Fruit fly (Drosophila melanogaster) whole organism, embryonic: Measurements from ENCODE around the gene dbr.
A peak's percentile ranks its signal among the peaks of the same experiment; 100 is the strongest.

Experiments used
- Adf1 ChIP-seq: fragments of 200-800 bp; sonication (Bioruptor generic); IDR thresholded peaks from 2 replicates; pipeline ENCODE4 v1.3.6; 2022; ENCODE audit warnings: missing biosample characterization, missing genetic modification characterization
- BEAF-32 ChIP-seq: fragments of 200-800 bp; sonication (Bioruptor generic); optimal IDR thresholded peaks from 3 replicates; lab custom pipeline; 2017; ENCODE audit warnings: missing biosample characterization, missing genetic modification characterization, mild to moderate bottlenecking, moderate library complexity, missing genetic modification reagents
- C15 ChIP-seq: fragments of 200-800 bp; sonication (Bioruptor generic); IDR thresholded peaks from 3 replicates; pipeline ENCODE4 v1.3.6; 2022; ENCODE audit warnings: missing biosample characterization, missing genetic modification characterization
- CG1024 ChIP-seq: fragments of 200-800 bp; sonication (Bioruptor generic); IDR thresholded peaks from 2 replicates; pipeline ENCODE4 v1.3.6; 2022; ENCODE audit warnings: missing biosample characterization, missing genetic modification characterization
- CG10431 ChIP-seq: fragments of 200-800 bp; sonication (Bioruptor generic); optimal IDR thresholded peaks from 3 replicates; lab custom pipeline; 2018; ENCODE audit warnings: missing biosample characterization, mild to moderate bottlenecking, missing genetic modification characterization
- CG11085 ChIP-seq: fragments of 200-800 bp; sonication (Bioruptor generic); IDR thresholded peaks from 2 replicates; pipeline ENCODE4 v1.3.6; 2022; ENCODE audit warnings: missing biosample characterization, missing genetic modification characterization
- CG12071 ChIP-seq: fragments of 200-800 bp; sonication (Bioruptor generic); optimal IDR thresholded peaks from 3 replicates; lab custom pipeline; 2018; ENCODE audit warnings: missing biosample characterization, mild to moderate bottlenecking, missing genetic modification characterization
- CG12236 ChIP-seq: fragments of 200-800 bp; sonication (Bioruptor generic); optimal IDR thresholded peaks from 2 replicates; lab custom pipeline; 2016; ENCODE audit warnings: missing biosample characterization, missing genetic modification characterization
- CG15073 ChIP-seq: fragments of 200-800 bp; sonication (Bioruptor generic); optimal IDR thresholded peaks from 2 replicates; lab custom pipeline; 2016; ENCODE audit warnings: missing biosample characterization, missing genetic modification characterization
- CG18262 ChIP-seq: fragments of 200-800 bp; optimal IDR thresholded peaks from 3 replicates; lab custom pipeline; 2019; ENCODE audit warnings: missing biosample characterization, mild to moderate bottlenecking, missing genetic modification characterization, moderate library complexity
- CG2199 ChIP-seq: fragments of 200-800 bp; sonication (Bioruptor generic); IDR thresholded peaks from 3 replicates; pipeline ENCODE4 v1.3.6; 2022; ENCODE audit warnings: missing biosample characterization, missing genetic modification characterization
- CG31224 ChIP-seq: fragments of 200-800 bp; sonication (Bioruptor generic); IDR thresholded peaks from 2 replicates; pipeline ENCODE4 v1.3.6; 2022; ENCODE audit warnings: missing biosample characterization, missing genetic modification characterization
- CG42726 ChIP-seq: fragments of 200-800 bp; sonication (Bioruptor generic); IDR thresholded peaks from 2 replicates; pipeline ENCODE4 v1.3.6; 2022; ENCODE audit warnings: missing biosample characterization, missing genetic modification characterization; ENCODE audit not compliant: partially characterized antibody
- CG4854 ChIP-seq: fragments of 200-800 bp; sonication (Bioruptor generic); optimal IDR thresholded peaks from 2 replicates; lab custom pipeline; 2016; ENCODE audit warnings: missing biosample characterization, missing genetic modification characterization, inconsistent platforms
- CG7745 ChIP-seq: fragments of 200-800 bp; sonication (Bioruptor generic); optimal IDR thresholded peaks from 2 replicates; lab custom pipeline; 2018; ENCODE audit warnings: missing biosample characterization, mild to moderate bottlenecking, missing genetic modification characterization, moderate library complexity
- CG8388 ChIP-seq: fragments of 200-800 bp; sonication (Bioruptor generic); optimal IDR thresholded peaks from 2 replicates; lab custom pipeline; 2019; ENCODE audit warnings: missing biosample characterization, mild to moderate bottlenecking, missing genetic modification characterization, moderate library complexity
- CG9876 ChIP-seq: fragments of 200-800 bp; sonication (Bioruptor generic); optimal IDR thresholded peaks from 2 replicates; lab custom pipeline; 2016; ENCODE audit warnings: missing biosample characterization, missing genetic modification characterization
- D19A ChIP-seq: fragments of 200-800 bp; optimal IDR thresholded peaks from 3 replicates; lab custom pipeline; 2019; ENCODE audit warnings: missing biosample characterization, mild to moderate bottlenecking, missing genetic modification characterization, moderate library complexity
- Gug ChIP-seq: fragments of 200-800 bp; sonication (Bioruptor generic); IDR thresholded peaks from 4 replicates; pipeline ENCODE4 v1.3.6; 2022; ENCODE audit warnings: missing biosample characterization, missing genetic modification characterization
- HLH4C ChIP-seq: fragments of 200-800 bp; sonication (Bioruptor generic); IDR thresholded peaks from 3 replicates; pipeline ENCODE4 v1.3.6; 2022; ENCODE audit warnings: missing biosample characterization, missing genetic modification characterization; ENCODE audit not compliant: partially characterized antibody
- HLHmδ ChIP-seq: fragments of 200-800 bp; sonication (Bioruptor generic); optimal IDR thresholded peaks from 2 replicates; lab custom pipeline; 2018; ENCODE audit warnings: missing biosample characterization, mild to moderate bottlenecking, missing genetic modification characterization, moderate library complexity
- MBD-R2 ChIP-seq: fragments of 200-800 bp; sonication (Bioruptor generic); IDR thresholded peaks from 2 replicates; pipeline ENCODE4 v1.3.6; 2022; ENCODE audit warnings: missing biosample characterization, missing genetic modification characterization
- MTF-1 ChIP-seq: fragments of 200-800 bp; sonication (Bioruptor generic); optimal IDR thresholded peaks from 2 replicates; lab custom pipeline; 2018; ENCODE audit warnings: missing biosample characterization, mild to moderate bottlenecking, missing genetic modification characterization, borderline replicate concordance
- NFAT ChIP-seq: fragments of 200-800 bp; sonication (Bioruptor generic); IDR thresholded peaks from 2 replicates; pipeline ENCODE4 v1.3.6; 2022; ENCODE audit warnings: missing biosample characterization, missing genetic modification characterization
- Nf-YC ChIP-seq: fragments of 200-800 bp; optimal IDR thresholded peaks from 3 replicates; lab custom pipeline; 2019; ENCODE audit warnings: missing biosample characterization, mild to moderate bottlenecking, missing genetic modification characterization, moderate library complexity
- Oaz ChIP-seq: fragments of 200-800 bp; sonication (Bioruptor generic); IDR thresholded peaks from 2 replicates; pipeline ENCODE4 v1.3.6; 2022; ENCODE audit warnings: missing biosample characterization, missing genetic modification characterization
- Ptx1 ChIP-seq: fragments of 200-800 bp; sonication (Bioruptor generic); IDR thresholded peaks from 2 replicates; pipeline ENCODE4 v1.3.6; 2022; ENCODE audit warnings: missing biosample characterization, missing genetic modification characterization
- Sry-δ ChIP-seq: fragments of 200-800 bp; sonication (Bioruptor generic); optimal IDR thresholded peaks from 2 replicates; lab custom pipeline; 2016; ENCODE audit warnings: missing biosample characterization, missing genetic modification characterization
- Ssrp ChIP-seq: fragments of 200-800 bp; sonication (Bioruptor generic); optimal IDR thresholded peaks from 2 replicates; lab custom pipeline; 2018; ENCODE audit warnings: missing biosample characterization, mild to moderate bottlenecking, missing genetic modification characterization, moderate library complexity
- aop ChIP-seq: fragments of 200-800 bp; sonication (Bioruptor generic); IDR thresholded peaks from 2 replicates; pipeline ENCODE4 v1.3.6; 2022; ENCODE audit warnings: missing biosample characterization, missing genetic modification characterization
- ap ChIP-seq: fragments of 200-800 bp; sonication (Bioruptor generic); IDR thresholded peaks from 2 replicates; pipeline ENCODE4 v1.3.6; 2022; ENCODE audit warnings: missing biosample characterization, missing genetic modification characterization
- caup ChIP-seq: fragments of 200-800 bp; sonication (Bioruptor generic); optimal IDR thresholded peaks from 3 replicates; lab custom pipeline; 2017; ENCODE audit warnings: missing biosample characterization, mild to moderate bottlenecking, missing genetic modification characterization, moderate library complexity; ENCODE audit not compliant: severe bottlenecking
- chif ChIP-seq, 2 experiments: fragments of 200-800 bp; sonication (Bioruptor generic); optimal IDR thresholded peaks; 3 replicates each; lab custom pipeline; 2016; ENCODE audit warnings: missing biosample characterization in 2 of 2, missing genetic modification characterization in 2 of 2
- disco-r ChIP-seq: fragments of 200-800 bp; sonication (Bioruptor generic); optimal IDR thresholded peaks from 2 replicates; lab custom pipeline; 2016; ENCODE audit warnings: missing biosample characterization, missing genetic modification characterization
- dm ChIP-seq: fragments of 200-800 bp; sonication (Bioruptor generic); optimal IDR thresholded peaks from 3 replicates; lab custom pipeline; 2016; ENCODE audit warnings: missing biosample characterization, missing genetic modification characterization
- gem ChIP-seq: fragments of 200-800 bp; sonication (Bioruptor generic); optimal IDR thresholded peaks from 2 replicates; lab custom pipeline; 2019; ENCODE audit warnings: missing biosample characterization, mild to moderate bottlenecking, missing genetic modification characterization, moderate library complexity
- her ChIP-seq: fragments of 200-800 bp; sonication (Bioruptor generic); optimal IDR thresholded peaks from 2 replicates; lab custom pipeline; 2016; ENCODE audit warnings: missing biosample characterization, missing genetic modification characterization
- hkb ChIP-seq, 2 experiments: fragments of 200-800 bp in 1 of 2; fragments of >200 bp in 1 of 2; sonication (Bioruptor generic) in 1 of 2; IDR thresholded peaks in 1 of 2; optimal IDR thresholded peaks in 1 of 2; 2 replicates each; pipeline versions ENCODE4 v1.3.6 to Lab custom; 2017 to 2022; ENCODE audit warnings: missing biosample characterization in 1 of 2, missing genetic modification characterization in 1 of 2
- kni ChIP-seq: fragments of 200-800 bp; sonication (Bioruptor generic); optimal IDR thresholded peaks from 3 replicates; lab custom pipeline; 2017; ENCODE audit warnings: mild to moderate bottlenecking, missing biosample characterization, missing genetic modification reagents, missing genetic modification characterization
- mirr ChIP-seq: fragments of 200-800 bp; sonication (Bioruptor generic); optimal IDR thresholded peaks from 3 replicates; lab custom pipeline; 2018; ENCODE audit warnings: missing biosample characterization, mild to moderate bottlenecking, missing genetic modification characterization
- mld ChIP-seq: fragments of 200-800 bp; sonication (Bioruptor generic); IDR thresholded peaks from 3 replicates; pipeline ENCODE4 v1.3.6; 2022; ENCODE audit warnings: missing biosample characterization, missing genetic modification characterization; ENCODE audit not compliant: partially characterized antibody
- nerfin-1 ChIP-seq: fragments of 200-800 bp; sonication (Bioruptor generic); optimal IDR thresholded peaks from 3 replicates; lab custom pipeline; 2019; ENCODE audit warnings: missing biosample characterization, mild to moderate bottlenecking, missing genetic modification characterization, moderate library complexity
- otp ChIP-seq: fragments of 200-800 bp; sonication (Bioruptor generic); IDR thresholded peaks from 3 replicates; pipeline ENCODE4, ENCODE4 v1.3.6; 2022; ENCODE audit warnings: missing biosample characterization, missing genetic modification characterization
- psq ChIP-seq: fragments of 200-800 bp; sonication (Bioruptor generic); optimal IDR thresholded peaks from 2 replicates; lab custom pipeline; 2017; ENCODE audit warnings: missing biosample characterization, missing genetic modification characterization
- ro ChIP-seq: fragments of 200-800 bp; sonication (Bioruptor generic); IDR thresholded peaks from 2 replicates; pipeline ENCODE4 v1.3.6; 2022; ENCODE audit warnings: missing biosample characterization, missing genetic modification characterization
- sim ChIP-seq: fragments of 200-800 bp; sonication (Bioruptor generic); IDR thresholded peaks from 2 replicates; pipeline ENCODE4 v1.3.6; 2022; ENCODE audit warnings: missing biosample characterization, missing genetic modification characterization
- slbo ChIP-seq: fragments of 200-800 bp; sonication (Bioruptor generic); IDR thresholded peaks from 2 replicates; pipeline ENCODE4 v1.3.6; 2022; ENCODE audit warnings: missing biosample characterization, missing genetic modification characterization
- slp2 ChIP-seq: fragments of 200-800 bp; sonication (Bioruptor generic); optimal IDR thresholded peaks from 2 replicates; lab custom pipeline; 2016; ENCODE audit warnings: missing biosample characterization, missing genetic modification characterization

The dbr gene

DNA sequence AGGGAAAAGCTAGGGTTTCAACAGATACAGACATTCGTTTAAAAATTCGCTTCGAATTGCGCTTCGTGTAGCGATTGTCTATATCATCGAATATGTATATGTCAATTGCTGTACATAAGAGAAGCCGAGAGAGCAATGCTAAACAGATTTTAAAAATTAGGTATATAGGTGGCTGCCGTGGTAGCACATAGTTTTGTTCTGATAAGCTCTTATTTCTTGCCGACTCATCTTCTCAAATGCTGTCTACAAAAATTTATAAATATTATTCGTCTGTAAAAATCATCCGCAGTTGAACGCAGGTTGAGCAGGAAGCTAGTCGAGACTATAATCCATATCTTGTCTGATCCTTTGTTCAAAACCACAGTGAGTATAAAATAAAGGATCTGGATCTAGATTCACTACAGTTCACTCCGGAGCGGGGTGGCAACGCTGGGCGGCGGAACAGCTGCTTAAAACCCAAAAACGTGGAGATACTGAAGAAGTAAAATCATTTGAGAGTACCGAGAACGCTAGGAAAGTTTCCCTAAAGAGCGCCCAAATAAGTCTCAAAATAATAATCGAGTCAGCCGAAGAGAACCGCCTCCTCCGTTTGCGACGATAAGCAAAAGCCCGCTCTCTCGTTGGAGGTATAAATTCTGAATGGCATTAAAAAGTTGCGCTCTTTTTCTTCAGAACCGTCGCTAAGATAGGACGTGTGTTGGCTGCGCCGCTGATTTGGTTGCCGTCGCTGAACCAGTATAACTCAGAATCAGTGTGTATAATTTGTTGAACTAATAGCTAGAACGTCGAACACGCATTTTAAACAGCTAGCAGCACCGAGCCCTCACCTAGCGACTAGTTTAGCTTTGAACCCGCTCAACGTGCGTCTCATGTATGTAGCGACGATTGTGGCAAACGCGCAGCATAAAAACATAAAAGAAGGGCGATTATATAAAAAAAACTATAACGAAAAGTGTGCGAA is 41.5 kb downstream of the dbr start (continued):
- TF ChIP-seq disco-r (GFP tag; lab: Kevin White, UChicago) (no peak), MBD-R2 (GFP tag; lab: Robert Waterston, UW) (no peak; the same call in 1 of the 2 replicates), ap (GFP tag; lab: Robert Waterston, UW) (no peak), Ssrp (tag; lab: Kevin White, UChicago) (no peak), MTF-1 (GFP tag; lab: Kevin White, UChicago) (peak; percentile 14), her (GFP tag; lab: Kevin White, UChicago) (peak; percentile 24), CG1024 (GFP tag; lab: Robert Waterston, UW) (no peak), Ptx1 (GFP tag; lab: Robert Waterston, UW) (no peak), NFAT (no peak), gem (tag; lab: Kevin White, UChicago) (no peak), caup (peak; percentile 25), hkb (optimal IDR thresholded peaks at IDR 0.05; lab: Kevin White, UChicago) (no peak), hkb (GFP tag; IDR thresholded peaks at IDR 0.05; lab: Robert Waterston, UW) (0 out of 2 replicates have a peak, but pooled peaks have one; percentile 9), CG15073 (GFP tag; lab: Kevin White, UChicago) (no peak), CG31224 (no peak), Nf-YC (tag; lab: Kevin White, UChicago) (peak; percentile 40), dm (GFP tag; lab: Kevin White, UChicago) (peak; percentile 80), CG2199 (GFP tag; lab: Robert Waterston, UW) (no peak), slp2 (no peak), CG18262 (peak; percentile 16), HLH4C (GFP tag; lab: Robert Waterston, UW) (0 out of 3 replicates have a peak, but pooled peaks have one; percentile 23), CG11085 (GFP tag; lab: Robert Waterston, UW) (no peak), nerfin-1 (peak; percentile 2), Oaz (no peak), HLHmδ (no peak), Sry-δ (no peak), CG12236 (GFP tag; lab: Kevin White, UChicago) (no peak), CG12071 (GFP tag; lab: Kevin White, UChicago) (no peak), Gug (no peak), psq (GFP tag; lab: Kevin White, UChicago) (no peak), CG10431 (GFP tag; lab: Kevin White, UChicago) (peak; percentile 90), mld (GFP tag; lab: Robert Waterston, UW) (no peak), CG42726 (GFP tag; lab: Robert Waterston, UW) (peak; percentile 49; the same call in 1 of the 2 replicates), kni (GFP tag; lab: Kevin White, UChicago) (peak; percentile 35), otp (GFP tag; lab: Robert Waterston, UW) (peak; percentile 45; the same call in 1 of the 3 replicates), CG8388 (GFP tag; lab: Kevin White, UChicago) (no peak), CG7745 (tag; lab: Kevin White, UChicago) (no peak), mirr (peak; percentile 81), CG9876 (GFP tag; lab: Kevin White, UChicago) (no peak), C15 (GFP tag; lab: Robert Waterston, UW) (no peak), D19A (no peak), CG4854 (GFP tag; lab: Kevin White, UChicago) (no peak), sim (GFP tag; lab: Robert Waterston, UW) (no peak), Adf1 (GFP tag; lab: Robert Waterston, UW) (peak; percentile 52; the same call in 1 of the 2 replicates), chif (GFP tag; optimal IDR thresholded peaks at IDR 0.05; lab: Kevin White, UChicago) (no peak), ro (GFP tag; lab: Robert Waterston, UW) (no peak), aop (GFP tag; lab: Robert Waterston, UW) (no peak), slbo (GFP tag; lab: Robert Waterston, UW) (0 out of 2 replicates have a peak, but pooled peaks have one; percentile 5), BEAF-32 (GFP tag; lab: Kevin White, UChicago) (peak; percentile 17)
